Worm (Caenorhabditis elegans) whole organism, L2 larva: Measurements from ENCODE around the gene nlp-68.

Experiments
- R02D3.7 ChIP-seq: fragments of 150-350 bp; optimal IDR thresholded peaks from 2 replicates; lab custom pipeline; 2014; ENCODE audit warnings: missing biosample characterization, missing genetic modification characterization
- blmp-1 ChIP-seq: sonication (generic microtip); optimal IDR thresholded peaks from 2 replicates; lab custom pipeline; 2017; ENCODE audit warnings: missing genetic modification characterization, mild to moderate bottlenecking, missing compliant biosample characterization, antibody characterized with exemption, moderate library complexity; ENCODE audit not compliant: insufficient read depth
- lin-11 ChIP-seq: fragments of 150-350 bp; sonication (generic microtip); optimal IDR thresholded peaks from 2 replicates; lab custom pipeline; 2014; ENCODE audit warnings: missing biosample characterization, missing genetic modification characterization, inconsistent platforms, mixed read lengths
- lin-13 ChIP-seq: fragments of 150-350 bp; optimal IDR thresholded peaks from 2 replicates; lab custom pipeline; 2014; ENCODE audit warnings: missing biosample characterization, missing genetic modification reagents, missing genetic modification characterization
- mdl-1 ChIP-seq, 2 experiments: fragments of 150-350 bp in 1 of 2; sonication (generic microtip) in 1 of 2; optimal IDR thresholded peaks; 2 replicates each; lab custom pipeline; 2017; ENCODE audit warnings: missing biosample characterization in 2 of 2, missing genetic modification characterization in 2 of 2
- nhr-237 ChIP-seq: fragments of 150-350 bp; optimal IDR thresholded peaks from 2 replicates; lab custom pipeline; 2014; ENCODE audit warnings: missing biosample characterization, missing genetic modification characterization
- nhr-77 ChIP-seq: fragments of 150-350 bp; optimal IDR thresholded peaks from 2 replicates; lab custom pipeline; 2014; ENCODE audit warnings: missing biosample characterization, missing genetic modification characterization
- snpc-4 ChIP-seq: fragments of 150-350 bp; optimal IDR thresholded peaks from 2 replicates; lab custom pipeline; 2014; ENCODE audit warnings: missing biosample characterization, missing genetic modification characterization
- unc-39 ChIP-seq: fragments of 150-350 bp; optimal IDR thresholded peaks from 2 replicates; lab custom pipeline; 2014; ENCODE audit warnings: missing biosample characterization, missing genetic modification characterization
- unc-62 ChIP-seq: fragments of 150-350 bp; optimal IDR thresholded peaks from 2 replicates; lab custom pipeline; 2014; ENCODE audit warnings: missing biosample characterization, missing genetic modification reagents, missing genetic modification characterization
- ztf-11 ChIP-seq: sonication (generic microtip); optimal IDR thresholded peaks from 2 replicates; lab custom pipeline; 2017; ENCODE audit warnings: missing biosample characterization, missing genetic modification characterization

ce11 chrIII:10505943-10506698 lies 32.8 kb downstream of the nlp-68 start:
- TF ChIP-seq blmp-1 (tag; lab: Kevin White, UChicago) (no peak), nhr-77 (tag; lab: Kevin White, UChicago) (no peak), lin-13 (no peak), nhr-237 (tag; lab: Kevin White, UChicago) (no peak), snpc-4 (tag; lab: Kevin White, UChicago) (no peak), ztf-11 (tag; lab: Kevin White, UChicago) (no peak), unc-62 (GFP tag; lab: Kevin White, UChicago) (no peak), mdl-1 (tag; optimal IDR thresholded peaks at IDR 0.05; lab: Kevin White, UChicago) (no peak), unc-39 (tag; lab: Kevin White, UChicago) (no peak), R02D3.7 (tag; lab: Kevin White, UChicago) (no peak), lin-11 (tag; lab: Kevin White, UChicago) (no peak)
